Worm (Caenorhabditis elegans) whole organism, L4 larva: ENCODE data around the gene ceh-16.

Experiments used
- F44E2.7 ChIP-seq: fragments of 200-800 bp; sonication (Bioruptor generic); IDR thresholded peaks from 2 replicates; pipeline ENCODE4 v2.1.2; 2022; ENCODE audit warnings: missing genetic modification characterization, missing compliant biosample characterization
- F49E8.2 ChIP-seq: sonication (generic microtip); optimal IDR thresholded peaks from 2 replicates; lab custom pipeline; 2016; ENCODE audit warnings: missing compliant biosample characterization, mild to moderate bottlenecking, missing genetic modification characterization, borderline replicate concordance
- T26A8.4 ChIP-seq: fragments of 200-800 bp; sonication (Bioruptor generic); IDR thresholded peaks from 2 replicates; pipeline ENCODE4 v1.3.6; 2022; ENCODE audit warnings: missing genetic modification characterization, missing compliant biosample characterization
- Y105C5A.15 ChIP-seq: fragments of 200-800 bp; sonication (Bioruptor generic); IDR thresholded peaks from 2 replicates; pipeline ENCODE4 v1.3.6; 2022; ENCODE audit warnings: missing genetic modification characterization, missing compliant biosample characterization
- aha-1 ChIP-seq: fragments of 150-350 bp; peaks from one replicate; lab custom pipeline; 2014; ENCODE audit warnings: missing biosample characterization, missing genetic modification characterization
- arid-1 ChIP-seq: fragments of 200-800 bp; sonication (Bioruptor generic); conservative IDR thresholded peaks from 2 replicates; pipeline ENCODE4 v1.3.6; 2022; ENCODE audit warnings: missing genetic modification reagents, missing genetic modification characterization, missing compliant biosample characterization
- ceh-20 ChIP-seq: fragments of 200-800 bp; sonication (Bioruptor generic); IDR thresholded peaks from 2 replicates; pipeline ENCODE4 v1.3.6; 2022; ENCODE audit warnings: missing genetic modification reagents, missing genetic modification characterization, missing compliant biosample characterization
- daf-12 ChIP-seq: fragments of 150-350 bp; optimal IDR thresholded peaks from 2 replicates; lab custom pipeline; 2014; ENCODE audit warnings: missing biosample characterization, missing genetic modification reagents, missing genetic modification characterization
- daf-19 ChIP-seq: fragments of 200-800 bp; sonication (Bioruptor generic); conservative IDR thresholded peaks from 2 replicates; pipeline ENCODE4 v1.3.6; 2022; ENCODE audit warnings: missing genetic modification characterization, missing compliant biosample characterization
- daf-8 ChIP-seq: fragments of 200-800 bp; sonication (Bioruptor generic); IDR thresholded peaks from 2 replicates; pipeline ENCODE4 v1.3.6; 2022; ENCODE audit warnings: missing genetic modification characterization, missing compliant biosample characterization
- dpl-1 ChIP-seq: fragments of 150-350 bp; optimal IDR thresholded peaks from 2 replicates; lab custom pipeline; 2014; ENCODE audit warnings: missing biosample characterization, missing genetic modification reagents, missing genetic modification characterization
- duxl-1 ChIP-seq: sonication (generic microtip); optimal IDR thresholded peaks from 2 replicates; lab custom pipeline; 2016; ENCODE audit warnings: mild to moderate bottlenecking, missing genetic modification characterization, moderate library complexity, missing compliant biosample characterization; ENCODE audit not compliant: poor library complexity
- dve-1 ChIP-seq: sonication (generic microtip); optimal IDR thresholded peaks from 2 replicates; lab custom pipeline; 2017; ENCODE audit warnings: antibody characterized with exemption, mild to moderate bottlenecking, missing genetic modification characterization, missing compliant biosample characterization; ENCODE audit not compliant: insufficient read depth
- gei-8 ChIP-seq: fragments of 200-800 bp; sonication (Bioruptor generic); optimal IDR thresholded peaks from 2 replicates; lab custom pipeline; 2018; ENCODE audit warnings: mild to moderate bottlenecking, missing genetic modification characterization, missing compliant biosample characterization
- hif-1 ChIP-seq, 2 experiments: sonication (generic microtip); optimal IDR thresholded peaks; 2 replicates each; lab custom pipeline; 2016 to 2017; ENCODE audit warnings: missing compliant biosample characterization in 2 of 2, missing genetic modification characterization in 2 of 2, missing genetic modification reagents in 2 of 2, missing genotype in 2 of 2, mild to moderate bottlenecking in 1 of 2
- hlh-11 ChIP-seq: fragments of 200-800 bp; sonication (Bioruptor generic); optimal IDR thresholded peaks from 2 replicates; lab custom pipeline; 2018; ENCODE audit warnings: mild to moderate bottlenecking, missing genetic modification characterization, missing compliant biosample characterization
- lin-13 ChIP-seq: fragments of 150-350 bp; optimal IDR thresholded peaks from 2 replicates; lab custom pipeline; 2014; ENCODE audit warnings: missing biosample characterization, missing genetic modification reagents, missing genetic modification characterization
- lin-38 ChIP-seq: fragments of 200-800 bp; sonication (Bioruptor generic); IDR thresholded peaks from 2 replicates; pipeline ENCODE4 v1.3.6; 2022; ENCODE audit warnings: missing genetic modification reagents, missing genetic modification characterization, missing compliant biosample characterization
- lsy-2 ChIP-seq, 2 experiments: fragments of 150-350 bp in 1 of 2; sonication (generic microtip) in 1 of 2; optimal IDR thresholded peaks; 2 replicates each; lab custom pipeline; 2014 to 2017; ENCODE audit warnings: missing biosample characterization in 2 of 2, missing genetic modification characterization in 2 of 2
- madf-5 ChIP-seq, 2 experiments: fragments of 200-800 bp; sonication (Bioruptor generic); IDR thresholded peaks; 2 replicates each; pipeline ENCODE4 v1.3.6; 2022; ENCODE audit warnings: missing compliant biosample characterization in 2 of 2, missing genetic modification characterization in 2 of 2
- mdl-1 ChIP-seq, 2 experiments: fragments of 150-350 bp in 1 of 2; sonication (generic microtip) in 1 of 2; optimal IDR thresholded peaks; 2 replicates each; lab custom pipeline; 2014 to 2017; ENCODE audit warnings: missing biosample characterization in 2 of 2, missing genetic modification characterization in 2 of 2
- mep-1 ChIP-seq: fragments of 150-350 bp; sonication (generic microtip); optimal IDR thresholded peaks from 3 replicates; lab custom pipeline; 2014; ENCODE audit warnings: missing biosample characterization, missing genetic modification characterization
- mxl-2 ChIP-seq: fragments of 200-800 bp; sonication (Bioruptor generic); conservative IDR thresholded peaks from 2 replicates; pipeline ENCODE4 v1.3.6; 2022; ENCODE audit warnings: missing genetic modification reagents, missing genetic modification characterization, missing compliant biosample characterization
- mxl-3 ChIP-seq: fragments of 200-800 bp; sonication (Bioruptor generic); optimal IDR thresholded peaks from 2 replicates; lab custom pipeline; 2018; ENCODE audit warnings: mild to moderate bottlenecking, missing genetic modification characterization, missing compliant biosample characterization
- nhr-237 ChIP-seq: sonication (generic microtip); optimal IDR thresholded peaks from 2 replicates; lab custom pipeline; 2017; ENCODE audit warnings: missing biosample characterization, missing genetic modification characterization
- nhr-25 ChIP-seq: sonication (generic microtip); optimal IDR thresholded peaks from 2 replicates; lab custom pipeline; 2017; ENCODE audit warnings: missing genetic modification characterization, mild to moderate bottlenecking, missing compliant biosample characterization, antibody characterized with exemption, moderate library complexity, borderline replicate concordance; ENCODE audit not compliant: insufficient read depth
- nhr-28 ChIP-seq: fragments of 150-350 bp; optimal IDR thresholded peaks from 2 replicates; lab custom pipeline; 2014; ENCODE audit warnings: missing biosample characterization, missing genetic modification characterization
- nhr-41 ChIP-seq: fragments of 200-800 bp; sonication (Bioruptor generic); IDR thresholded peaks from 2 replicates; pipeline ENCODE4 v1.3.6; 2022; ENCODE audit warnings: missing genetic modification reagents, missing genetic modification characterization, missing compliant biosample characterization
- nhr-76 ChIP-seq: fragments of 150-350 bp; optimal IDR thresholded peaks from 2 replicates; lab custom pipeline; 2014; ENCODE audit warnings: missing biosample characterization, missing genetic modification characterization
- nhr-77 ChIP-seq: fragments of 150-350 bp; optimal IDR thresholded peaks from 2 replicates; lab custom pipeline; 2014; ENCODE audit warnings: missing biosample characterization, missing genetic modification characterization
- saeg-2 ChIP-seq: fragments of 200-800 bp; sonication (Bioruptor generic); IDR thresholded peaks from 2 replicates; pipeline ENCODE4 v1.3.6; 2022; ENCODE audit warnings: missing genetic modification reagents, missing genetic modification characterization, missing compliant biosample characterization
- spr-1 ChIP-seq: sonication (generic microtip); optimal IDR thresholded peaks from 2 replicates; lab custom pipeline; 2016; ENCODE audit warnings: mild to moderate bottlenecking, missing genetic modification characterization, missing compliant biosample characterization
- tag-97 ChIP-seq: fragments of 200-800 bp; sonication (Bioruptor generic); IDR thresholded peaks from 2 replicates; pipeline ENCODE4 v1.3.6; 2022; ENCODE audit warnings: missing genetic modification characterization, missing compliant biosample characterization
- tra-1 ChIP-seq: fragments of 200-800 bp; sonication (Bioruptor generic); IDR thresholded peaks from 2 replicates; pipeline ENCODE4 v1.3.6; 2022; ENCODE audit warnings: missing genetic modification reagents, missing genetic modification characterization, missing compliant biosample characterization
- unc-62 ChIP-seq, 3 experiments: fragments of 150-350 bp in 1 of 3; sonication (generic microtip); optimal IDR thresholded peaks in 2 of 3; peaks in 1 of 3; 1 replicate in 1 of 3; 2 replicates in 2 of 3; lab custom pipeline; 2014 to 2017; ENCODE audit warnings: missing biosample characterization in 3 of 3, missing genetic modification characterization in 3 of 3, missing genetic modification reagents in 3 of 3, missing genotype in 1 of 3
- zfp-2 ChIP-seq: sonication (generic microtip); optimal IDR thresholded peaks from 2 replicates; lab custom pipeline; 2016; ENCODE audit warnings: mild to moderate bottlenecking, missing genetic modification characterization, missing compliant biosample characterization
- zfp-3 ChIP-seq: fragments of 200-800 bp; sonication (Bioruptor generic); conservative IDR thresholded peaks from 2 replicates; pipeline ENCODE4 v1.3.6; 2022; ENCODE audit warnings: missing genetic modification reagents, missing genetic modification characterization, missing compliant biosample characterization
- zip-11 ChIP-seq: fragments of 200-800 bp; sonication (Bioruptor generic); IDR thresholded peaks from 2 replicates; pipeline ENCODE4 v1.3.6; 2022; ENCODE audit warnings: missing genetic modification characterization, missing compliant biosample characterization
- zip-2 ChIP-seq: fragments of 150-350 bp; optimal IDR thresholded peaks from 2 replicates; lab custom pipeline; 2014; ENCODE audit warnings: missing biosample characterization, missing genetic modification characterization
- ztf-11 ChIP-seq: fragments of 150-350 bp; optimal IDR thresholded peaks from 2 replicates; lab custom pipeline; 2014; ENCODE audit warnings: missing biosample characterization, missing genetic modification characterization

The ceh-16 gene

DNA sequence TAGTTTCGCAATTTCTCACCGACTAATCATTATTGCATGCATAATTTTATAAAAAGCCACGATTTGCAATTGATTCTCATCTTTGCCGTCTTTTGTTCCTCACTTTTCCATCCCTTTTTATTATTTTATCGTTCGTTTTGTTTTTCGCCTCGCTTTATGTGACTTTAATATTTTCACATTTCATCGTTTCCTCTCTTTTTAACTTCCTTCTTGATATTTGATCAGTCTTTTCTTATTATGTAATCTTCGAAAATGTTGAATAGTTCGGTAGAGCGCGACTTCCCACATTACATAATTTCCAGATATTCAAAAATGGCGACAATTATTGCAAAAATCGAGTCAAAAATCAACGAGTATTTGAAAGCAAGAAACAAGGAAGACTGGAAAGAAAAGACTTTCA lies 17.0 kb upstream of the ceh-16 start, which contains the start of gene C06E1.1:
C06E1.1 (plus strand) TSS at position 301 of the 400 bp plus-strand sequence.
- TF ChIP-seq unc-62 (GFP tag; optimal IDR thresholded peaks at IDR 0.05 in 1 of 2; lab: Kevin White, UChicago) (peak in 1 of 2 experiments; percentile 56), unc-62 (tag; optimal IDR thresholded peaks at IDR 0.05; lab: Kevin White, UChicago) (no peak), spr-1 (tag; lab: Kevin White, UChicago) (no peak), nhr-76 (tag; lab: Kevin White, UChicago) (no peak), daf-19 (GFP tag; lab: Robert Waterston, UW) (no peak), dve-1 (tag; lab: Kevin White, UChicago) (no peak)

DNA sequence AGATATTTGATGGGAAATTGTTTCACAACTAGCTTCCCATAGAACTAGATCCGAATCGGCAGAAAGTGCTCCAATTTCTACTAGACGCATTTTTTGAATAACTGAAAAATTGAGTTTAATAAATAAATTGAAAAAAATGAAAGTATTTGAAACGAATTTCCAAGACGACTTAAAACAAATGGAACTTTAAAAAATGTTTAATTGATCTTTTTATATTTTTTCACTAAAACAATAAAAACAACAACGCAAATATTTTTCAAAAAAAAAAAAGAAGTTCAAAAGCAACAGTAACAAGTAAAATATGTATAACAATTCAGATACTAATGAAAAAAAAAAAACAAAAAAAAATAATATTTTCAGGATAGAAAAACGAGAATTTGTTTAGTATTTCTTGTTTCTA lies 12.9 kb upstream of the ceh-16 start, which contains the start of gene C06E1.9:
C06E1.9 (minus strand) TSS at position 101 of the 400 bp plus-strand sequence.
- TF ChIP-seq nhr-76 (tag; lab: Kevin White, UChicago) (no peak), daf-12 (tag; lab: Kevin White, UChicago) (no peak), mdl-1 (tag; optimal IDR thresholded peaks at IDR 0.05; lab: Kevin White, UChicago) (no peak), F44E2.7 (GFP tag; lab: Robert Waterston, UW) (no peak), Y105C5A.15 (GFP tag; lab: Robert Waterston, UW) (no peak), gei-8 (no peak), lin-13 (GFP tag; lab: Kevin White, UChicago) (no peak), tag-97 (no peak), nhr-25 (no peak), ceh-20 (GFP tag; lab: Robert Waterston, UW) (no peak)

DNA sequence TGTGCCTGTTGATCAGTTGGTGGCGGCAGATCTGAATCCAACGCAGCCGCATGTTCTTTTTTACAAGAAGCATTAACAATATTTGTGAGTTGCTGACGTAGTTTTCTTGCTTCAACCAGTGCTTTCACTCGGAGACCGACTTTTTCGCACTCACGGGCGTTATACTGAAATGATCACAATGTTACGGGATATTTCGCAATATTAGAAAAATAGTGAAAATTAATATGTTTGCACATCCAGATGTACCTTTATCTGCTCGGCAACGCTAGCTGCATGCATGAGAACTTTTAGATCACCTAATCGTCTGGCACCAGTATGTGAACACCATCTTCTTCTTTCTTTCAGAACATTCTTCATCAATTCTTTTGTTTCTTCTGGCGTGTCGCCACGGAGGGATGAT lies 11.3 kb upstream of the ceh-16 start:
- peak; percentile 76 for TF ChIP-seq zip-2 (tag; lab: Kevin White, UChicago)
- TF ChIP-seq ztf-11 (tag; lab: Kevin White, UChicago) = no peak

DNA sequence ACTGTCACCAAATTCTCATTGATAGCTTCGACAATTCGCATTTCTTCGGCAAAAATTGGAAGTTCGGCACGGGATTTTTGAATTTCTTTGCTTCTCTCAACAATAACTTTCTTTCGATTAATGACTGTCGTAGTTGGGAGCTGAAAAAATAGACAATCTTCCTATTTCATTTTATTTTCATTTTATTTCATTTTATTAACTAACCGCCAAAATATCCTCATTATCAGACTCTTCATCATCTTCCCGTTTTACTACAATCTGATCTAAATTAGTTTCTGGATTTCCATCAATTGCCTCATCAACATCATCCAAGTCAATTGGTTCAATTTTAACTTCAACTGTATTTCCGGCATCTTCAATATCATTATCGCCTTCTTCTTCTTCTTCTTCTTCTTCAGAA lies 9.0 kb upstream of the ceh-16 start:
- TF ChIP-seq nhr-28 (tag; lab: Kevin White, UChicago) (no peak), aha-1 (tag; lab: Kevin White, UChicago) (peak; percentile 75), unc-62 (GFP tag; optimal IDR thresholded peaks at IDR 0.05 in 1 of 2; lab: Kevin White, UChicago) (peak in 1 of 2 experiments; percentile 96), unc-62 (tag; optimal IDR thresholded peaks at IDR 0.05; lab: Kevin White, UChicago) (no peak)

DNA sequence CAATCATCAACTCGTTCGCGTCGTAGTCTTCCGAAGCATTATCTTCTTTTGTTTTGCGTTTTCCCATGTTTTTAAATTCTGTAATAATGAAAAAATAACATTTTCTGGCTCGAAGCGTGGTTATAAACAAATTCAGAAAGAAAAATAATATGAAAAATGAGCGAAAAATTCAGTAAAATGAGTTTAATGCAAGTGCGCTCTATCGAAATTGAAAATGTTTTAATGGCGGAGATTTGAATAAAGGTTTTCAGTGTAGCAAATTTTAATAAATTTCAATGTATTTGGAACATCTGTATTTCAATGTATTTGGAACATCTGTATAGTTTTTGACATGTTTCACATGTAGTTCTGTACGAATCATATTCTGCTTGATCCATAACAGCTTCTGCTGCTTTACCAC lies 8.0 kb upstream of the ceh-16 start, which contains the start of gene rha-2:
rha-2 (minus strand) TSS at position 80 of the 400 bp plus-strand sequence.
- TF ChIP-seq saeg-2 (no peak), lin-38 (GFP tag; lab: Robert Waterston, UW) (peak; percentile 86), mep-1 (tag; lab: Kevin White, UChicago) (no peak), lsy-2 (tag; optimal IDR thresholded peaks at IDR 0.05; lab: Kevin White, UChicago) (peak in 1 of 2 experiments; percentile 33), daf-19 (GFP tag; lab: Robert Waterston, UW) (no peak), nhr-77 (tag; lab: Kevin White, UChicago) (no peak), duxl-1 (no peak), F49E8.2 (tag; lab: Kevin White, UChicago) (no peak), dpl-1 (GFP tag; lab: Kevin White, UChicago) (peak; percentile 80), mxl-2 (GFP tag; lab: Robert Waterston, UW) (no peak)

DNA sequence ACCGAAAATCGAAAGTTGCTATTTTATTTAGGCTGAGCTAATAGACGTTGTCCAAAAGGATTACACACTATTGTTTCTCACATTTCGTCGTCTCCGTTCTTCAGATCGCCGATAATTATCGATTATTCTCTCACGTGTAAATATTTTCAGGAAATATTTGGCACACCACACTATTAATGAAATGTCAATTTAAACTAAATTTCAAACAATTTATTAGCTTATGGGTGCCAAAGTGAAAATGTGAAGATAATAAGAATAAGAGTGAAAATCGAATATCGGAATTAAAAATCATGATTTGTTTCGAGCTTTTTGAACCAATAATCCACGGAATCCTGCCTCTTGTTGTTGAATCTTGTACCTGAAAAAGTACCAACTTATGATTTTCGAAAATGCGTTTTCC lies 5.9 kb upstream of the ceh-16 start, which contains the start of gene C06E1.11:
C06E1.11 (minus strand) TSS at position 101 of the 400 bp plus-strand sequence.
- TF ChIP-seq T26A8.4 (no peak), daf-8 (GFP tag; lab: Robert Waterston, UW) (no peak), F44E2.7 (GFP tag; lab: Robert Waterston, UW) (no peak), aha-1 (tag; lab: Kevin White, UChicago) (no peak), arid-1 (GFP tag; lab: Robert Waterston, UW) (no peak), hlh-11 (no peak), zip-11 (GFP tag; lab: Robert Waterston, UW) (no peak), zfp-3 (no peak), nhr-41 (no peak), tra-1 (no peak), zfp-2 (tag; lab: Kevin White, UChicago) (no peak), madf-5 (GFP tag; IDR thresholded peaks at IDR 0.05; lab: Robert Waterston, UW) (no peak), nhr-237 (tag; lab: Kevin White, UChicago) (no peak), mxl-3 (GFP tag; lab: Kevin White, UChicago) (no peak), gei-8 (no peak), hif-1 (tag; optimal IDR thresholded peaks at IDR 0.05; lab: Kevin White, UChicago) (no peak)
